Fruit fly (Drosophila melanogaster) whole organism, embryonic: ENCODE results near the gene CG17362.

Source experiments
- BEAF-32 ChIP-seq: fragments of 200-800 bp; sonication (Bioruptor generic); optimal IDR thresholded peaks from 3 replicates; lab custom pipeline; 2017; ENCODE audit warnings: missing biosample characterization, missing genetic modification characterization, mild to moderate bottlenecking, moderate library complexity, missing genetic modification reagents
- CG11456 ChIP-seq: fragments of 200-800 bp; sonication (Bioruptor generic); IDR thresholded peaks from 3 replicates; pipeline ENCODE4 v1.3.6; 2022; ENCODE audit warnings: missing biosample characterization, missing genetic modification characterization
- CG11560 ChIP-seq: fragments of 200-800 bp; sonication (Bioruptor generic); IDR thresholded peaks from 3 replicates; pipeline ENCODE4 v1.3.6; 2022; ENCODE audit warnings: missing biosample characterization, missing genetic modification characterization
- CG14441 ChIP-seq: fragments of 200-800 bp; sonication (Bioruptor generic); IDR thresholded peaks from 2 replicates; pipeline ENCODE4 v1.3.6; 2022; ENCODE audit warnings: missing biosample characterization, missing genetic modification characterization
- CG14667 ChIP-seq: fragments of 200-800 bp; sonication (Bioruptor generic); IDR thresholded peaks from 2 replicates; pipeline ENCODE4 v1.3.6; 2022; ENCODE audit warnings: missing biosample characterization, missing genetic modification characterization
- CG1603 ChIP-seq: fragments of 200-800 bp; sonication (Bioruptor generic); optimal IDR thresholded peaks from 2 replicates; lab custom pipeline; 2019; ENCODE audit warnings: missing biosample characterization, mild to moderate bottlenecking, missing genetic modification characterization, moderate library complexity
- CG17385 ChIP-seq: fragments of 200-800 bp; sonication (Bioruptor generic); optimal IDR thresholded peaks from 3 replicates; lab custom pipeline; 2018; ENCODE audit warnings: missing biosample characterization, mild to moderate bottlenecking, missing genetic modification characterization
- CG1792 ChIP-seq: fragments of 200-800 bp; sonication (Bioruptor generic); optimal IDR thresholded peaks from 2 replicates; lab custom pipeline; 2016; ENCODE audit warnings: missing biosample characterization, missing genetic modification characterization
- CG18011 ChIP-seq: fragments of 200-800 bp; sonication (Bioruptor generic); optimal IDR thresholded peaks from 2 replicates; lab custom pipeline; 2017; ENCODE audit warnings: missing biosample characterization, missing genetic modification characterization, mild to moderate bottlenecking, moderate library complexity, missing genotype
- CG1832 ChIP-seq: fragments of 200-800 bp; sonication (Bioruptor generic); optimal IDR thresholded peaks from 2 replicates; lab custom pipeline; 2017; ENCODE audit warnings: missing biosample characterization, mild to moderate bottlenecking, missing genetic modification characterization, inconsistent platforms
- CG33557 ChIP-seq: fragments of 200-800 bp; sonication (Bioruptor generic); optimal IDR thresholded peaks from 2 replicates; lab custom pipeline; 2019; ENCODE audit warnings: missing biosample characterization, mild to moderate bottlenecking, missing genetic modification characterization, moderate library complexity
- CG4282 ChIP-seq: fragments of 200-800 bp; sonication (Bioruptor generic); optimal IDR thresholded peaks from 2 replicates; lab custom pipeline; 2016; ENCODE audit warnings: missing biosample characterization, missing genetic modification characterization
- CG4730 ChIP-seq: fragments of 200-800 bp; sonication (Bioruptor generic); IDR thresholded peaks from 2 replicates; pipeline ENCODE4 v1.3.6; 2022; ENCODE audit warnings: missing biosample characterization, missing genetic modification characterization
- CG6175 ChIP-seq: fragments of 200-800 bp; sonication (Bioruptor generic); IDR thresholded peaks from 3 replicates; pipeline ENCODE4 v1.3.6; 2022; ENCODE audit warnings: missing biosample characterization, missing genetic modification characterization
- CG6813 ChIP-seq: fragments of 200-800 bp; sonication (Bioruptor generic); optimal IDR thresholded peaks from 2 replicates; lab custom pipeline; 2017; ENCODE audit warnings: missing biosample characterization, missing genetic modification characterization, mild to moderate bottlenecking, moderate library complexity, missing genetic modification reagents
- CG8944 ChIP-seq: fragments of 200-800 bp; sonication (Bioruptor generic); optimal IDR thresholded peaks from 3 replicates; lab custom pipeline; 2016; ENCODE audit warnings: missing biosample characterization, missing genetic modification characterization
- D19A ChIP-seq: fragments of 200-800 bp; optimal IDR thresholded peaks from 3 replicates; lab custom pipeline; 2019; ENCODE audit warnings: missing biosample characterization, mild to moderate bottlenecking, missing genetic modification characterization, moderate library complexity
- Dip3 ChIP-seq: fragments of 200-800 bp; sonication (Bioruptor generic); optimal IDR thresholded peaks from 3 replicates; lab custom pipeline; 2016; ENCODE audit warnings: missing biosample characterization, missing genetic modification characterization
- Eip74EF ChIP-seq, 2 experiments: fragments of 200-800 bp in 1 of 2; fragments of >200 bp in 1 of 2; sonication (Bioruptor generic) in 1 of 2; optimal IDR thresholded peaks; 2 replicates each; lab custom pipeline; 2017 to 2019; ENCODE audit warnings: missing biosample characterization in 2 of 2, missing genetic modification characterization in 2 of 2, mild to moderate bottlenecking in 1 of 2, moderate library complexity in 1 of 2
- Ets65A ChIP-seq: fragments of 200-800 bp; sonication (Bioruptor generic); peaks from one replicate; lab custom pipeline; 2016; ENCODE audit warnings: missing biosample characterization, missing genetic modification characterization
- H15 ChIP-seq: fragments of 200-800 bp; sonication (Bioruptor generic); IDR thresholded peaks from 3 replicates; pipeline ENCODE4 v1.3.6; 2022; ENCODE audit warnings: missing biosample characterization, missing genetic modification characterization
- HLH54F ChIP-seq: fragments of 200-800 bp; sonication (Bioruptor generic); optimal IDR thresholded peaks from 3 replicates; lab custom pipeline; 2016; ENCODE audit warnings: missing biosample characterization, missing genetic modification characterization
- Hr3 ChIP-seq: fragments of 200-800 bp; sonication (Bioruptor generic); optimal IDR thresholded peaks from 3 replicates; lab custom pipeline; 2016; ENCODE audit warnings: missing biosample characterization, missing genetic modification characterization
- Max ChIP-seq: fragments of 200-800 bp; sonication (Bioruptor generic); optimal IDR thresholded peaks from 2 replicates; lab custom pipeline; 2016; ENCODE audit warnings: missing biosample characterization, mild to moderate bottlenecking, missing genetic modification characterization
- Med ChIP-seq: fragments of 200-800 bp; sonication (Bioruptor generic); peaks from one replicate; lab custom pipeline; 2016; ENCODE audit warnings: missing biosample characterization, missing genetic modification characterization, mild to moderate bottlenecking, inconsistent platforms, moderate library complexity
- NfI ChIP-seq: fragments of 200-800 bp; sonication (Bioruptor generic); optimal IDR thresholded peaks from 3 replicates; lab custom pipeline; 2018; ENCODE audit warnings: missing biosample characterization, mild to moderate bottlenecking, missing genetic modification characterization, moderate library complexity
- Xbp1 ChIP-seq: fragments of 200-800 bp; sonication (Bioruptor generic); optimal IDR thresholded peaks from 3 replicates; lab custom pipeline; 2016; ENCODE audit warnings: missing biosample characterization, mild to moderate bottlenecking, missing genetic modification characterization
- abd-A ChIP-seq: fragments of 200-800 bp; sonication (Bioruptor generic); optimal IDR thresholded peaks from 3 replicates; lab custom pipeline; 2019; ENCODE audit warnings: missing biosample characterization, mild to moderate bottlenecking, missing genetic modification characterization, moderate library complexity
- ac ChIP-seq: fragments of 200-800 bp; sonication (Bioruptor generic); optimal IDR thresholded peaks from 3 replicates; lab custom pipeline; 2017; ENCODE audit warnings: missing biosample characterization, mild to moderate bottlenecking, missing genetic modification characterization
- az2 ChIP-seq: fragments of 200-800 bp; sonication (Bioruptor generic); optimal IDR thresholded peaks from 3 replicates; lab custom pipeline; 2016; ENCODE audit warnings: missing biosample characterization, missing genetic modification characterization
- bigmax ChIP-seq: fragments of 200-800 bp; sonication (Bioruptor generic); optimal IDR thresholded peaks from 2 replicates; lab custom pipeline; 2018; ENCODE audit warnings: missing biosample characterization, mild to moderate bottlenecking, missing genetic modification characterization
- cad ChIP-seq: fragments of >200 bp; optimal IDR thresholded peaks from 2 replicates; lab custom pipeline; 2017; ENCODE audit warnings: missing biosample characterization, missing genetic modification characterization
- dati ChIP-seq: fragments of 200-800 bp; sonication (Bioruptor generic); IDR thresholded peaks from 2 replicates; pipeline ENCODE4 v1.3.6; 2022; ENCODE audit warnings: missing biosample characterization, missing genetic modification characterization
- dmrt11E ChIP-seq: fragments of 200-800 bp; sonication (Bioruptor generic); optimal IDR thresholded peaks from 3 replicates; lab custom pipeline; 2018; ENCODE audit warnings: missing biosample characterization, mild to moderate bottlenecking, missing genetic modification characterization, moderate library complexity
- eve ChIP-seq, 2 experiments: fragments of >200 bp; optimal IDR thresholded peaks; 2 replicates each; lab custom pipeline; 2017; ENCODE audit warnings: missing biosample characterization in 2 of 2, missing genetic modification characterization in 2 of 2
- ftz-f1 ChIP-seq: fragments of 200-800 bp; sonication (Bioruptor generic); optimal IDR thresholded peaks from 2 replicates; lab custom pipeline; 2016; ENCODE audit warnings: missing biosample characterization, missing genetic modification characterization
- grn ChIP-seq: fragments of 200-800 bp; sonication (Bioruptor generic); optimal IDR thresholded peaks from 3 replicates; lab custom pipeline; 2017; ENCODE audit warnings: missing biosample characterization, missing genetic modification characterization
- ind ChIP-seq: fragments of 200-800 bp; sonication (Bioruptor generic); optimal IDR thresholded peaks from 3 replicates; lab custom pipeline; 2016; ENCODE audit warnings: missing biosample characterization, missing genetic modification characterization
- inv ChIP-seq: fragments of 200-800 bp; sonication (Bioruptor generic); IDR thresholded peaks from 2 replicates; pipeline ENCODE4 v1.3.6; 2022; ENCODE audit warnings: missing biosample characterization, missing genetic modification characterization; ENCODE audit not compliant: partially characterized antibody
- jing ChIP-seq: fragments of 200-800 bp; sonication (Bioruptor generic); optimal IDR thresholded peaks from 2 replicates; lab custom pipeline; 2018; ENCODE audit warnings: missing biosample characterization, mild to moderate bottlenecking, missing genetic modification characterization
- klu ChIP-seq: fragments of 200-800 bp; sonication (Bioruptor generic); IDR thresholded peaks from 2 replicates; pipeline ENCODE4 v1.3.6; 2022; ENCODE audit warnings: missing biosample characterization, missing genetic modification characterization
- mirr ChIP-seq: fragments of 200-800 bp; sonication (Bioruptor generic); optimal IDR thresholded peaks from 3 replicates; lab custom pipeline; 2018; ENCODE audit warnings: missing biosample characterization, mild to moderate bottlenecking, missing genetic modification characterization
- sim ChIP-seq: fragments of 200-800 bp; sonication (Bioruptor generic); IDR thresholded peaks from 2 replicates; pipeline ENCODE4 v1.3.6; 2022; ENCODE audit warnings: missing biosample characterization, missing genetic modification characterization
- slou ChIP-seq: fragments of 200-800 bp; sonication (Bioruptor generic); optimal IDR thresholded peaks from 3 replicates; lab custom pipeline; 2016; ENCODE audit warnings: missing biosample characterization, missing genetic modification characterization
- sug ChIP-seq: fragments of 200-800 bp; optimal IDR thresholded peaks from 2 replicates; lab custom pipeline; 2019; ENCODE audit warnings: missing biosample characterization, mild to moderate bottlenecking, missing genetic modification characterization, moderate library complexity
- ttk ChIP-seq: fragments of 200-800 bp; sonication (Bioruptor generic); IDR thresholded peaks from 2 replicates; pipeline ENCODE4 v2.1.2; 2022; ENCODE audit warnings: missing biosample characterization, missing genetic modification characterization
- vfl ChIP-seq: fragments of 200-800 bp; sonication (Bioruptor generic); optimal IDR thresholded peaks from 2 replicates; lab custom pipeline; 2016; ENCODE audit warnings: missing biosample characterization, missing genetic modification characterization
- vnd ChIP-seq: fragments of 200-800 bp; sonication (Bioruptor generic); IDR thresholded peaks from 3 replicates; pipeline ENCODE4 v1.3.6; 2022; ENCODE audit warnings: missing biosample characterization, missing genetic modification characterization; ENCODE audit not compliant: partially characterized antibody
- wek ChIP-seq: fragments of 200-800 bp; sonication (Bioruptor generic); optimal IDR thresholded peaks from 3 replicates; lab custom pipeline; 2018; ENCODE audit warnings: missing biosample characterization, mild to moderate bottlenecking, missing genetic modification characterization, moderate library complexity
- yki ChIP-seq: fragments of >200 bp; optimal IDR thresholded peaks from 3 replicates; lab custom pipeline; 2018

Gene CG17362

DNA sequence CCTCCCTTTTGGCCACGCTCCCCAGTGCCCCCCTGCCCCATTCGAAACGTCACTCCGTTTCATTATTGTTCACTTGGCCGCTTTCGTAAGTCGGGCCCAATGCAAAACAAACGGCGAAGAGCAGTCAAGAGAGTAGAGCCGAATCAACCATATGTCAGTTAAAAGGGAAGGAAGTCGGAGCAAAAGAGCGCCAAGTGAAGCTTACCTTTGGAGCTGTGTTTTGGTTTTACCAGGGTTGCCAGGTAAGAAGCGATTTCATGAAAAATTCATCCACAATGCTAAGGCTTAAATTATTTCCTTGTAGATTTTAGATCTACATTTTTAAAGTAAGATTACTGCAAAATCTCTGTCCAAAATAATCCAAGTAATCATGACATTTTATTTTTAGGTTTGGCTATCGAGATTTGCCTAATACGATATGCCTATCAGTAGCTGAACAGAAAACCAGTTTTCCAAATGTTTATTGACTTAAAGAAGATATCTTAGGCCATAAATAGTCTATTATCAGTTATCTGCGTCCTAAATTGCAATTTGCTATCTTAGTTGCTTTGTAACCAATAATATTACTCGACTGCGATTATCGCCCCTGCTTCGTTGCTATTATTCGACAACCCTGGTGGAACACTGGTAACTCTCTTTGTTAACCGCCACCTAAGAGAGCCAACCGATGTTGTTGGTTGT is 47.8 kb upstream of the CG17362 start (continued):
- TF ChIP-seq CG4730 = peak; percentile 57; the same call in 1 of the 2 replicates
- peak; percentile 86 for TF ChIP-seq CG17385
- TF ChIP-seq CG1792 (GFP tag; lab: Kevin White, UChicago) = peak; percentile 87
- no peak for TF ChIP-seq slou (GFP tag; lab: Kevin White, UChicago)
- TF ChIP-seq dati (GFP tag; lab: Robert Waterston, UW) = peak; percentile 19; the same call in 1 of the 2 replicates
- TF ChIP-seq CG6175 (GFP tag; lab: Robert Waterston, UW) = no peak
- peak; percentile 88 for TF ChIP-seq az2 (GFP tag; lab: Kevin White, UChicago)
- peak; percentile 75 for TF ChIP-seq CG18011 (GFP tag; lab: Kevin White, UChicago)
- peak; percentile 66; the same call in 1 of the 2 replicates for TF ChIP-seq CG14667 (GFP tag; lab: Robert Waterston, UW)
- TF ChIP-seq Med (GFP tag; lab: Kevin White, UChicago) = peak; percentile 95
- TF ChIP-seq vnd (GFP tag; lab: Robert Waterston, UW) = no peak
- TF ChIP-seq CG1603 (tag; lab: Kevin White, UChicago) = peak; percentile 29
- TF ChIP-seq ftz-f1 (GFP tag; lab: Kevin White, UChicago) = no peak
- peak; percentile 92 for TF ChIP-seq HLH54F (GFP tag; lab: Kevin White, UChicago)
- TF ChIP-seq Ets65A (GFP tag; lab: Kevin White, UChicago) = peak; percentile 98
- peak; percentile 64; the same call in 2 of the 3 replicates for TF ChIP-seq CG11560 (tag; lab: Robert Waterston, UW)
- TF ChIP-seq Xbp1 (GFP tag; lab: Kevin White, UChicago) = peak; percentile 90
- TF ChIP-seq bigmax (GFP tag; lab: Kevin White, UChicago) = no peak
- peak; percentile 25 for TF ChIP-seq BEAF-32 (GFP tag; lab: Kevin White, UChicago)
- no peak for TF ChIP-seq wek
- TF ChIP-seq mirr (GFP tag; lab: Kevin White, UChicago) = peak; percentile 81
- peak; percentile 81 for TF ChIP-seq Dip3 (GFP tag; lab: Kevin White, UChicago)
- peak; percentile 76 for TF ChIP-seq CG8944
- TF ChIP-seq jing (GFP tag; lab: Kevin White, UChicago) = peak; percentile 66
- TF ChIP-seq sim (GFP tag; lab: Robert Waterston, UW) = no peak
- peak; percentile 58 for TF ChIP-seq ttk
- TF ChIP-seq yki = no peak
- TF ChIP-seq Eip74EF (GFP tag; optimal IDR thresholded peaks at IDR 0.05; lab: Kevin White, UChicago) = peak in 1 of 2 experiments; percentile 73
- TF ChIP-seq CG1832 (GFP tag; lab: Kevin White, UChicago) = no peak
- TF ChIP-seq CG14441 (GFP tag; lab: Robert Waterston, UW) = peak; percentile 65
- TF ChIP-seq sug = peak; percentile 91
- TF ChIP-seq grn (GFP tag; lab: Kevin White, UChicago) = peak; percentile 83
- peak; percentile 82 for TF ChIP-seq CG6813 (GFP tag; lab: Kevin White, UChicago)
- no peak for TF ChIP-seq abd-A
- peak; percentile 56 for TF ChIP-seq CG11456 (GFP tag; lab: Robert Waterston, UW)
- peak; percentile 77 for TF ChIP-seq dmrt11E (tag; lab: Kevin White, UChicago)
- TF ChIP-seq klu (GFP tag; lab: Robert Waterston, UW) = peak; percentile 74; the same call in 1 of the 2 replicates
- peak; percentile 42 for TF ChIP-seq ac (GFP tag; lab: Kevin White, UChicago)
- TF ChIP-seq ind (GFP tag; lab: Kevin White, UChicago) = peak; percentile 90
- TF ChIP-seq Max (GFP tag; lab: Kevin White, UChicago) = peak; percentile 87
- TF ChIP-seq cad = no peak
- TF ChIP-seq CG4282 (GFP tag; lab: Kevin White, UChicago) = peak; percentile 84
- peak; percentile 87 for TF ChIP-seq Hr3
- TF ChIP-seq NfI (GFP tag; lab: Kevin White, UChicago) = peak; percentile 88
- peak; percentile 69 for TF ChIP-seq vfl (GFP tag; lab: Kevin White, UChicago)
- TF ChIP-seq H15 (GFP tag; lab: Robert Waterston, UW) = peak; percentile 63; the same call in 1 of the 3 replicates
- no peak for TF ChIP-seq inv
- peak; percentile 82 for TF ChIP-seq D19A (tag; lab: Kevin White, UChicago)
- TF ChIP-seq CG33557 = peak; percentile 85
- no peak for TF ChIP-seq eve (GFP tag; optimal IDR thresholded peaks at IDR 0.05; lab: Kevin White, UChicago)
